Fruit fly (Drosophila melanogaster): ENCODE results near the gene Nha1.

Nha1 gene

DNA sequence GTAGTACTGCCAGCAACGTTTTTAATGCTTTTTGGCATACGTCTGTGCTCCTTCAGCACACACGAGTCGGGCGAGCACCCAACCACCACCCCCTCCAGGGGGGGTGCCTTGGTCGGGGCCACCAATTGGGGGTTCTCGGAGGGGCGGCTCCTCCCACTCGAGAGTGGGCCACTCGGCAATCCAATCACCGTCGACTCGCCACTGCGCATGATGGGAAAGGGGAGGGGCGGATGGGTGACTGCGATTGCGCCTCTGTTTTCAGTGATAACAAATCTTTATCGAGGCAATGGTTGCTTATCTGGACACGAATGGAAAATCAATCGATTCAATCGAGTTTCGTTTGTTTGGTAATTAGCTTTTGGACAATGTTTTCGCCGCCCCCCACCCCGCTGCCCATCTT is 52.7 kb downstream of the Nha1 start:
- no peak for TF ChIP-seq zfh2 (GFP tag; optimal IDR thresholded peaks at IDR 0.05)
- peak; percentile 76 for TF ChIP-seq Vsx1 (GFP tag; optimal IDR thresholded peaks at IDR 0.05)
- no peak for TF ChIP-seq fd3F (GFP tag; optimal IDR thresholded peaks at IDR 0.05)
- peak; percentile 85 for TF ChIP-seq sug (tag; optimal IDR thresholded peaks at IDR 0.05)
- peak; percentile 13 for TF ChIP-seq Hey (tag; optimal IDR thresholded peaks at IDR 0.05)
- TF ChIP-seq CG8290 (GFP tag; optimal IDR thresholded peaks at IDR 0.05), result no peak
- TF ChIP-seq CG8290 (tag; optimal IDR thresholded peaks at IDR 0.05), result peak in 1 of 2 experiments; percentile 6
- peak; percentile 63 for TF ChIP-seq CG12071 (GFP tag; optimal IDR thresholded peaks at IDR 0.05)
- TF ChIP-seq chinmo (GFP tag; IDR thresholded peaks at IDR 0.05; ENCODE audit: partially characterized antibody), result peak; percentile 83; the same call in 1 of the 4 replicates
- 0 out of 3 replicates have a peak, but pooled peaks have one; percentile 10 for TF ChIP-seq CG11695 (GFP tag; IDR thresholded peaks at IDR 0.05)
- 0 out of 2 replicates have a peak, but pooled peaks have one; percentile 24 for TF ChIP-seq Rfx (GFP tag; IDR thresholded peaks at IDR 0.05)
- peak; percentile 47 for TF ChIP-seq ftz-f1 (GFP tag; optimal IDR thresholded peaks at IDR 0.05)
- no peak for TF ChIP-seq CG18764 (GFP tag; optimal IDR thresholded peaks at IDR 0.05)
- no peak for TF ChIP-seq CG34376 (GFP tag; optimal IDR thresholded peaks at IDR 0.05)
- TF ChIP-seq ewg (GFP tag; optimal IDR thresholded peaks at IDR 0.05), result peak; percentile 73
- TF ChIP-seq Deaf1 (tag; optimal IDR thresholded peaks at IDR 0.05), result peak; percentile 65
- TF ChIP-seq CG18619 (GFP tag; optimal IDR thresholded peaks at IDR 0.05), result no peak
- peak; percentile 99 for TF ChIP-seq Nf-YB (GFP tag; optimal IDR thresholded peaks at IDR 0.05)
- 0 out of 2 replicates have a peak, but pooled peaks have one; percentile 9 for TF ChIP-seq sob (GFP tag; IDR thresholded peaks at IDR 0.05)
- no peak for TF ChIP-seq Fer1 (GFP tag; optimal IDR thresholded peaks at IDR 0.05)
- no peak for TF ChIP-seq Asciz (GFP tag; optimal IDR thresholded peaks at IDR 0.05)
- TF ChIP-seq CG34224 (GFP tag; IDR thresholded peaks at IDR 0.05; ENCODE audit: partially characterized antibody), result peak; percentile 37; the same call in 1 of the 3 replicates
- peak; percentile 66 for TF ChIP-seq abd-A (tag; optimal IDR thresholded peaks at IDR 0.05)
- TF ChIP-seq grn (GFP tag; optimal IDR thresholded peaks at IDR 0.05), result peak; percentile 87
- no peak for TF ChIP-seq MTF-1 (GFP tag; optimal IDR thresholded peaks at IDR 0.05; ENCODE audit: borderline replicate concordance)
- peak; percentile 34 for TF ChIP-seq HmgZ (tag; optimal IDR thresholded peaks at IDR 0.05)
- no peak for TF ChIP-seq inv (GFP tag; IDR thresholded peaks at IDR 0.05; ENCODE audit: partially characterized antibody)
- TF ChIP-seq sd (tag; optimal IDR thresholded peaks at IDR 0.05), result peak; percentile 99
- TF ChIP-seq GATAe (GFP tag; conservative IDR thresholded peaks at IDR 0.05), result peak; percentile 95
- TF ChIP-seq CoRest (tag; optimal IDR thresholded peaks at IDR 0.05), result peak; percentile 22
- peak; percentile 74 for TF ChIP-seq Adf1 (GFP tag; IDR thresholded peaks at IDR 0.05)
- 0 out of 3 replicates have a peak, but pooled peaks have one; percentile 14 for TF ChIP-seq Mrtf (GFP tag; IDR thresholded peaks at IDR 0.05)
- TF ChIP-seq CG10321 (GFP tag; IDR thresholded peaks at IDR 0.05), result peak; percentile 93
- TF ChIP-seq ERR (GFP tag; optimal IDR thresholded peaks at IDR 0.05), result no peak
- peak; percentile 99 for TF ChIP-seq crol (GFP tag; IDR thresholded peaks at IDR 0.05)
- TF ChIP-seq CG1832 (GFP tag; optimal IDR thresholded peaks at IDR 0.05), result peak; percentile 77
- TF ChIP-seq Nf-YA (GFP tag; IDR thresholded peaks at IDR 0.05), result peak; percentile 99
- TF ChIP-seq sens-2 (GFP tag; IDR thresholded peaks at IDR 0.05), result peak; percentile 84
- TF ChIP-seq lola (GFP tag; optimal IDR thresholded peaks at IDR 0.05), result peak in 1 of 3 experiments; percentile 29
- TF ChIP-seq CG32532 (GFP tag; IDR thresholded peaks at IDR 0.05), result peak; percentile 22; the same call in 1 of the 2 replicates
- TF ChIP-seq ash1 (GFP tag; optimal IDR thresholded peaks at IDR 0.05), result peak; percentile 25
- peak; percentile 44 for TF ChIP-seq cg (GFP tag; optimal IDR thresholded peaks at IDR 0.05)
- TF ChIP-seq lab (GFP tag; optimal IDR thresholded peaks at IDR 0.05), result peak; percentile 4
- peak; percentile 30; the same call in 1 of the 2 replicates for TF ChIP-seq Bgb (GFP tag; IDR thresholded peaks at IDR 0.05; ENCODE audit: partially characterized antibody)
- no peak for TF ChIP-seq amos (GFP tag; IDR thresholded peaks at IDR 0.05; ENCODE audit: partially characterized antibody)
- no peak for TF ChIP-seq mirr (GFP tag; optimal IDR thresholded peaks at IDR 0.05)
- 0 out of 3 replicates have a peak, but pooled peaks have one; percentile 7 for TF ChIP-seq CG3726 (GFP tag; IDR thresholded peaks at IDR 0.05)
- TF ChIP-seq CG42726 (GFP tag; IDR thresholded peaks at IDR 0.05; ENCODE audit: partially characterized antibody), result 0 out of 2 replicates have a peak, but pooled peaks have one; percentile 54
- TF ChIP-seq Nf-YC (tag; optimal IDR thresholded peaks at IDR 0.05), result peak; percentile 99
